Worm (Caenorhabditis elegans) whole organism, L3 larva: ENCODE measurements around the gene B0554.7.

Experiments used
- R02D3.7 ChIP-seq: fragments of 150-350 bp; optimal IDR thresholded peaks from 2 replicates; lab custom pipeline; 2014; ENCODE audit warnings: missing biosample characterization, missing genetic modification characterization
- ZK546.5 ChIP-seq: sonication (generic microtip); optimal IDR thresholded peaks from 2 replicates; lab custom pipeline; 2017; ENCODE audit warnings: missing biosample characterization, missing genetic modification characterization
- aly-2 ChIP-seq: fragments of 150-350 bp; optimal IDR thresholded peaks from 2 replicates; lab custom pipeline; 2014; ENCODE audit warnings: missing biosample characterization, missing genetic modification characterization
- ama-1 ChIP-seq: fragments of 150-350 bp; optimal IDR thresholded peaks from 2 replicates; lab custom pipeline; 2018
- ceh-16 ChIP-seq: sonication (generic microtip); optimal IDR thresholded peaks from 2 replicates; lab custom pipeline; 2017; ENCODE audit warnings: missing biosample characterization, missing genetic modification characterization
- ceh-28 ChIP-seq: fragments of 150-350 bp; optimal IDR thresholded peaks from 2 replicates; lab custom pipeline; 2014; ENCODE audit warnings: missing biosample characterization, missing genetic modification reagents, missing genetic modification characterization
- ceh-82 ChIP-seq: fragments of 150-350 bp; optimal IDR thresholded peaks from 2 replicates; lab custom pipeline; 2014; ENCODE audit warnings: missing biosample characterization, missing genetic modification characterization
- ceh-9 ChIP-seq: sonication (generic microtip); optimal IDR thresholded peaks from 2 replicates; lab custom pipeline; 2018; ENCODE audit warnings: missing biosample characterization, missing genetic modification characterization
- daf-12 ChIP-seq: fragments of 150-350 bp; optimal IDR thresholded peaks from 2 replicates; lab custom pipeline; 2014; ENCODE audit warnings: missing biosample characterization, missing genetic modification reagents, missing genetic modification characterization
- egl-5 ChIP-seq: fragments of 150-350 bp; optimal IDR thresholded peaks from 2 replicates; lab custom pipeline; 2017; ENCODE audit warnings: missing biosample characterization, missing genetic modification reagents, missing genetic modification characterization, inconsistent platforms
- elt-2 ChIP-seq: sonication (generic microtip); optimal IDR thresholded peaks from 2 replicates; lab custom pipeline; 2016; ENCODE audit warnings: missing genetic modification reagents, mild to moderate bottlenecking, missing genetic modification characterization, missing compliant biosample characterization
- elt-3 ChIP-seq, 3 experiments: fragments of 150-350 bp in 1 of 3; sonication (generic microtip) in 2 of 3; optimal IDR thresholded peaks; 2 replicates in 2 of 3; 4 replicates in 1 of 3; lab custom pipeline; 2014 to 2017; ENCODE audit warnings: missing biosample characterization in 3 of 3, missing genetic modification characterization in 3 of 3
- fkh-2 ChIP-seq: fragments of 150-350 bp; optimal IDR thresholded peaks from 2 replicates; lab custom pipeline; 2014; ENCODE audit warnings: missing biosample characterization, missing genetic modification reagents, missing genetic modification characterization
- fos-1 ChIP-seq: fragments of 150-350 bp; optimal IDR thresholded peaks from 2 replicates; lab custom pipeline; 2014; ENCODE audit warnings: missing biosample characterization, missing genetic modification characterization
- hmg-11 ChIP-seq: sonication (generic microtip); optimal IDR thresholded peaks from 2 replicates; lab custom pipeline; 2016; ENCODE audit warnings: missing genetic modification characterization, missing compliant biosample characterization
- jun-1 ChIP-seq: fragments of 150-350 bp; optimal IDR thresholded peaks from 2 replicates; lab custom pipeline; 2014; ENCODE audit warnings: missing biosample characterization, missing genetic modification reagents, missing genetic modification characterization
- lin-15B ChIP-seq: fragments of 150-350 bp; optimal IDR thresholded peaks from 2 replicates; lab custom pipeline; 2014; ENCODE audit warnings: missing biosample characterization, missing genetic modification characterization
- lsy-12 ChIP-seq: sonication (generic microtip); optimal IDR thresholded peaks from 2 replicates; lab custom pipeline; 2016; ENCODE audit warnings: mild to moderate bottlenecking, missing genetic modification characterization, missing compliant biosample characterization
- mdl-1 ChIP-seq: fragments of 150-350 bp; optimal IDR thresholded peaks from 2 replicates; lab custom pipeline; 2014; ENCODE audit warnings: missing biosample characterization, missing genetic modification characterization
- mml-1 ChIP-seq: fragments of 150-350 bp; sonication (generic microtip); optimal IDR thresholded peaks from 3 replicates; lab custom pipeline; 2014; ENCODE audit warnings: missing biosample characterization, missing genetic modification characterization
- nfya-1 ChIP-seq: sonication (generic microtip); optimal IDR thresholded peaks from 2 replicates; lab custom pipeline; 2017; ENCODE audit warnings: missing genetic modification characterization, mild to moderate bottlenecking, missing compliant biosample characterization, antibody characterized with exemption, moderate library complexity; ENCODE audit not compliant: insufficient read depth
- nhr-12 ChIP-seq: fragments of 150-350 bp; optimal IDR thresholded peaks from 2 replicates; lab custom pipeline; 2014; ENCODE audit warnings: missing biosample characterization, missing genetic modification characterization
- nhr-23 ChIP-seq: fragments of 150-350 bp; optimal IDR thresholded peaks from 2 replicates; lab custom pipeline; 2014; ENCODE audit warnings: missing biosample characterization, missing genetic modification reagents, missing genetic modification characterization
- nhr-237 ChIP-seq: fragments of 150-350 bp; optimal IDR thresholded peaks from 2 replicates; lab custom pipeline; 2014; ENCODE audit warnings: missing biosample characterization, missing genetic modification characterization
- nhr-28 ChIP-seq: fragments of 150-350 bp; optimal IDR thresholded peaks from 2 replicates; lab custom pipeline; 2014; ENCODE audit warnings: missing biosample characterization, missing genetic modification characterization
- nhr-43 ChIP-seq: sonication (generic microtip); optimal IDR thresholded peaks from 2 replicates; lab custom pipeline; 2016; ENCODE audit warnings: mild to moderate bottlenecking, missing genetic modification characterization, missing compliant biosample characterization; ENCODE audit not compliant: poor library complexity, severe bottlenecking
- nhr-77 ChIP-seq: fragments of 150-350 bp; optimal IDR thresholded peaks from 2 replicates; lab custom pipeline; 2014; ENCODE audit warnings: missing biosample characterization, missing genetic modification characterization
- pha-4 ChIP-seq: fragments of 150-350 bp; optimal IDR thresholded peaks from 2 replicates; lab custom pipeline; 2014; ENCODE audit warnings: missing biosample characterization, missing genetic modification reagents, missing genetic modification characterization
- pqm-1 ChIP-seq: fragments of 150-350 bp; optimal IDR thresholded peaks from 2 replicates; lab custom pipeline; 2017; ENCODE audit warnings: missing biosample characterization, missing genetic modification characterization, inconsistent platforms
- sea-2 ChIP-seq: fragments of 150-350 bp; sonication (generic microtip); optimal IDR thresholded peaks from 4 replicates; lab custom pipeline; 2014; ENCODE audit warnings: missing biosample characterization, missing genetic modification reagents, missing genetic modification characterization
- snpc-4 ChIP-seq: fragments of 150-350 bp; optimal IDR thresholded peaks from 2 replicates; lab custom pipeline; 2014; ENCODE audit warnings: missing biosample characterization, missing genetic modification characterization
- tbx-2 ChIP-seq: sonication (generic microtip); optimal IDR thresholded peaks from 2 replicates; lab custom pipeline; 2016; ENCODE audit warnings: mild to moderate bottlenecking, missing genetic modification characterization, missing compliant biosample characterization
- unc-39 ChIP-seq: sonication (generic microtip); optimal IDR thresholded peaks from 4 replicates; lab custom pipeline; 2017; ENCODE audit warnings: missing biosample characterization, missing genetic modification characterization
- unc-62 ChIP-seq: fragments of 150-350 bp; sonication (generic microtip); optimal IDR thresholded peaks from 4 replicates; lab custom pipeline; 2014; ENCODE audit warnings: missing biosample characterization, missing genetic modification reagents, missing genetic modification characterization
- ztf-11 ChIP-seq: fragments of 150-350 bp; optimal IDR thresholded peaks from 2 replicates; lab custom pipeline; 2014; ENCODE audit warnings: missing biosample characterization, missing genetic modification characterization
- ztf-4 ChIP-seq: fragments of 150-350 bp; optimal IDR thresholded peaks from 2 replicates; lab custom pipeline; 2014; ENCODE audit warnings: missing biosample characterization, missing genetic modification characterization

B0554.7 gene

DNA sequence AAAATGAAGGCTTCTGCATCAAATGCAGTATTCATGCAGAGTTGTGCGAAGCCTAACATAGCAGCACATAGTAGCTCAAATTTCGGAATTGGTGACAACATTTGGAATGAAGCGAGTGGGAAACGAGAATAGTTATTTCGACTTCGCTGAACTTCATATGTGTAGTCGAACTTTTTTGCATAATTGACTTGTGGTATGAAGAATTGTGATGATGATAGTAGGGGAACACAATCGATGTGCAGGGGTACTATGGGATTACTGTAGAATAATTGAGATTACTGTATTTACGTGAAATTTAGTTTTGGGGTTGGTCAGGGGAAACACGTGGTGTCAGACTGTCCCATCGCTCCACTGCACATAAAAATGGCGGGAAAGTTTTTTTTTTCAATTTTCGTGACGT is at the start of gene B0554.7:
B0554.7 (minus strand) TSS at position 101 of the 400 bp plus-strand sequence.
- TF ChIP-seq unc-39 (tag; lab: Kevin White, UChicago) = no peak
- no peak for TF ChIP-seq nhr-77 (tag; lab: Kevin White, UChicago)
- TF ChIP-seq ztf-11 (tag; lab: Kevin White, UChicago) = no peak
- no peak for TF ChIP-seq nhr-237
- TF ChIP-seq mdl-1 (tag; lab: Kevin White, UChicago) = no peak
- TF ChIP-seq snpc-4 = no peak
- no peak for TF ChIP-seq ama-1 (lab: Kevin White, UChicago)
- no peak for TF ChIP-seq ZK546.5 (tag; lab: Kevin White, UChicago)
- no peak for TF ChIP-seq fkh-2 (tag; lab: Kevin White, UChicago)
- no peak for TF ChIP-seq aly-2 (tag; lab: Kevin White, UChicago)
- TF ChIP-seq mml-1 (tag; lab: Kevin White, UChicago) = no peak
- TF ChIP-seq nhr-12 (tag; lab: Kevin White, UChicago) = no peak
- no peak for TF ChIP-seq tbx-2 (tag; lab: Kevin White, UChicago)
- TF ChIP-seq egl-5 (tag; lab: Kevin White, UChicago) = no peak

DNA sequence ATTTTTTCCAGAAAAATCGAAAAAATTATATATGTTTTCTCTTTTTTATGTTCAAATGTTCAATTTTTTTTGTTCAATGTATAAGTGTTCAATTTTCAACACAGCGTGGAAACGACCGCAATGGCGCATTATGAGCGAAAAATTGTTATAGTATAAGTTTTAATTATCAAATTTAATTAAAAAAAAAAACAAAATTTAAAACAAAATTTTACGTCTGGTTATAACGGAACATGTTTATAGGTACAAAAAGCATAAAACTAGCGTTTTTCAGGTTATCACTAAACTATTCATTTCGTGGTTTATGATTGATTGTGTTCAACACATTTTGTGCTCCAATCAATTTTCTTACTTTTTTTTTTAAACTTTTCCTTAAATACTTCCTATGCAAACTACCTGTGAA is 48.5 kb upstream of the B0554.7 start, which contains the start of gene nhr-106:
nhr-106 (plus strand) TSS at position 301 of the 400 bp plus-strand sequence.
- TF ChIP-seq pqm-1 = peak; percentile 6
- TF ChIP-seq elt-2 (tag; lab: Kevin White, UChicago) = peak; percentile 39
- no peak for TF ChIP-seq ama-1 (lab: Kevin White, UChicago)

DNA sequence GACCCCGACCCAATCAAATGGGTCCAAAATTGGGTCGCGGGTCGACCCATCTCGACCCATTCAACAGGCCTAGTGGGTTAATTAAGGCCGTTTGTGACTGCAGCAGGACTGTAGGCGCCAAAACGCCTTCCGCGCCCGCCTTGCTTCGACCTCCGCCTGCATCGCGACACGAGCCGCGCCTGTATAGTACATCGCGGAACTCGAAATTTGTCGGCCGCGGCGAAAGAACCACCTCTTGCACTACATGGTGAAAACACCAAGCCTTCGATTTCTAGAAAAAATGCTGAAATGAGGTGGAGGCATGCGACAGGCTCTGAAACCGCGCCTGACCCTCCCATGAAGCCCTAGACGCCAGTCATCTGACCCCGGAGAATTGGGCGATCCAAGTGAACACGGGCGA is 47.2 kb upstream of the B0554.7 start:
- TF ChIP-seq fos-1 (no peak), tbx-2 (tag; lab: Kevin White, UChicago) (no peak)

DNA sequence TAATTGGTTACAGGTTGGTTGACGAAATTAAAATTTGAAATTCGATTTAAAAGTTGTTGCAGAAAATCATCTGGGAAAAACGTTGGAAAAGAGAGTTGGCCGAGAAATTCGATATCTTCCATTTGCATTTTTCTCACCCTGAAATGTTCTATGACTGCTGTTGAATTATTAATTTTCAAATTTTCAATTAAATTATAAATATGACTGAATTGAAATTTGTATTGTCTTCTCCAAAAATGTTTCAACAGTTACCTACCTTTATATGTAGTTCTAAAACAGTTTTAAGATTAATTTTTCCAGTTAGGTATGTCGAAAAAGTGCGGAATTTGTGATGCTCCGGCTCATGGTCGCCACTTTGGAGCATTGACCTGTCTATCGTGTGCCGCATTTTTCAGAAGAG is 45.9 kb upstream of the B0554.7 start, which contains the start of gene nhr-211:
nhr-211 (plus strand) TSS at position 301 of the 400 bp plus-strand sequence.
- TF ChIP-seq ceh-16 (tag; lab: Kevin White, UChicago) (no peak), ceh-9 (tag; lab: Kevin White, UChicago) (no peak), aly-2 (tag; lab: Kevin White, UChicago) (no peak)

- TF ChIP-seq hmg-11 (tag; lab: Kevin White, UChicago) = no peak
- TF ChIP-seq nhr-28 (tag; lab: Kevin White, UChicago) = no peak
- TF ChIP-seq jun-1 (tag; lab: Kevin White, UChicago) = no peak
- no peak for TF ChIP-seq mml-1 (tag; lab: Kevin White, UChicago)
- peak; percentile 27 for TF ChIP-seq nhr-23 (tag; lab: Kevin White, UChicago)
- peak; percentile 50 for TF ChIP-seq pqm-1
- TF ChIP-seq elt-3 (tag; optimal IDR thresholded peaks at IDR 0.05; lab: Kevin White, UChicago) = no peak
- TF ChIP-seq egl-5 (tag; lab: Kevin White, UChicago) = no peak
- TF ChIP-seq ztf-4 (tag; lab: Kevin White, UChicago) = no peak
- TF ChIP-seq lin-15B (tag; lab: Kevin White, UChicago) = no peak
- no peak for TF ChIP-seq snpc-4
- no peak for TF ChIP-seq nfya-1 (tag; lab: Kevin White, UChicago)
- TF ChIP-seq nhr-43 (tag; lab: Kevin White, UChicago) = no peak
- TF ChIP-seq nhr-12 (tag; lab: Kevin White, UChicago) = no peak
- TF ChIP-seq fkh-2 (tag; lab: Kevin White, UChicago) = no peak
- TF ChIP-seq ceh-82 (tag; lab: Kevin White, UChicago) = no peak
- TF ChIP-seq lsy-12 (tag; lab: Kevin White, UChicago) = no peak
- peak; percentile 57 for TF ChIP-seq ceh-28 (tag; lab: Kevin White, UChicago)
- TF ChIP-seq nhr-237 = no peak
- TF ChIP-seq elt-2 (tag; lab: Kevin White, UChicago) = peak; percentile 40
- TF ChIP-seq ztf-11 (tag; lab: Kevin White, UChicago) = no peak
- no peak for TF ChIP-seq R02D3.7 (tag; lab: Kevin White, UChicago)
- no peak for TF ChIP-seq sea-2 (GFP tag; lab: Kevin White, UChicago)
- no peak for TF ChIP-seq ceh-9 (tag; lab: Kevin White, UChicago)
- peak; percentile 83 for TF ChIP-seq pha-4 (tag; lab: Kevin White, UChicago)
- no peak for TF ChIP-seq aly-2 (tag; lab: Kevin White, UChicago)
- TF ChIP-seq unc-62 (GFP tag; lab: Kevin White, UChicago) = no peak
- no peak for TF ChIP-seq unc-39 (tag; lab: Kevin White, UChicago)
- no peak for TF ChIP-seq daf-12 (tag; lab: Kevin White, UChicago)
Observed at ce11 chrV:484285-484890, 43.6 kb upstream of the B0554.7 start, which contains the start of gene nhr-212. nhr-212 (plus strand) TSS chrV:484857.
